Worm (Caenorhabditis elegans) whole organism, midembryonic: Measurements from ENCODE around the gene F55G11.2.

Source experiments
- T22C8.4 ChIP-seq: fragments of 200-800 bp; sonication (Bioruptor generic); IDR thresholded peaks from 2 replicates; pipeline ENCODE4 v1.3.6; 2022; ENCODE audit warnings: missing genetic modification characterization, missing compliant biosample characterization
- cog-1 ChIP-seq: sonication (generic microtip); optimal IDR thresholded peaks from 2 replicates; lab custom pipeline; 2016; ENCODE audit warnings: missing genetic modification characterization, missing compliant biosample characterization
- flt-1 ChIP-seq: fragments of 200-800 bp; sonication (Bioruptor generic); IDR thresholded peaks from 2 replicates; pipeline ENCODE4 v1.3.6; 2022; ENCODE audit warnings: missing genetic modification characterization, missing compliant biosample characterization
- klf-2 ChIP-seq: fragments of 200-800 bp; sonication (Bioruptor generic); conservative IDR thresholded peaks from 2 replicates; pipeline ENCODE4 v1.3.6; 2022; ENCODE audit warnings: missing genetic modification reagents, missing genetic modification characterization, missing compliant biosample characterization
- med-1 ChIP-seq: sonication (generic microtip); optimal IDR thresholded peaks from 2 replicates; lab custom pipeline; 2017; ENCODE audit warnings: missing genetic modification characterization, mild to moderate bottlenecking, missing compliant biosample characterization, antibody characterized with exemption, missing genetic modification reagents; ENCODE audit not compliant: insufficient read depth
- ref-1 ChIP-seq: fragments of 200-800 bp; sonication (Bioruptor generic); conservative IDR thresholded peaks from 2 replicates; pipeline ENCODE4 v1.3.6; 2022; ENCODE audit warnings: missing genetic modification reagents, missing genetic modification characterization, missing compliant biosample characterization
- tab-1 ChIP-seq: fragments of 200-800 bp; sonication (Bioruptor generic); IDR thresholded peaks from 2 replicates; pipeline ENCODE4 v1.3.6; 2022; ENCODE audit warnings: missing genetic modification characterization, missing compliant biosample characterization
- ztf-23 ChIP-seq: fragments of 200-800 bp; sonication (Bioruptor generic); IDR thresholded peaks from 2 replicates; pipeline ENCODE4 v1.3.6; 2022; ENCODE audit warnings: missing genetic modification reagents, missing genetic modification characterization, missing compliant biosample characterization
- ztf-29 ChIP-seq: fragments of 200-800 bp; sonication (Bioruptor generic); IDR thresholded peaks from 2 replicates; pipeline ENCODE4 v1.3.6; 2022; ENCODE audit warnings: missing genetic modification reagents, missing genetic modification characterization, missing compliant biosample characterization

F55G11.2 gene

ce11 chrIV:12942633-12943032 is 26.5 kb downstream of the F55G11.2 start, which contains the start of gene dct-19:
Gene dct-19, plus strand, starts transcription at chrIV:12942933.
- no peak for TF ChIP-seq cog-1 (tag; lab: Kevin White, UChicago)
- no peak for TF ChIP-seq ztf-23 (GFP tag; lab: Robert Waterston, UW)
- no peak for TF ChIP-seq klf-2 (GFP tag; lab: Robert Waterston, UW)
- TF ChIP-seq T22C8.4 (GFP tag; lab: Robert Waterston, UW), result no peak
- TF ChIP-seq ref-1 (GFP tag; lab: Robert Waterston, UW), result no peak
- TF ChIP-seq flt-1 (GFP tag; lab: Robert Waterston, UW), result no peak
- no peak for TF ChIP-seq tab-1 (GFP tag; lab: Robert Waterston, UW)
- TF ChIP-seq med-1 (GFP tag; lab: Kevin White, UChicago), result no peak
- TF ChIP-seq ztf-29 (GFP tag; lab: Robert Waterston, UW), result no peak

ce11 chrIV:12941254-12941653 is 27.8 kb downstream of the F55G11.2 start, which contains the start of gene dod-24:
Gene dod-24, minus strand, starts transcription at chrIV:12941354.
- no peak for TF ChIP-seq ref-1 (GFP tag; lab: Robert Waterston, UW)
- TF ChIP-seq cog-1 (tag; lab: Kevin White, UChicago), result no peak
- TF ChIP-seq T22C8.4 (GFP tag; lab: Robert Waterston, UW), result no peak
- no peak for TF ChIP-seq flt-1 (GFP tag; lab: Robert Waterston, UW)
- no peak for TF ChIP-seq ztf-23 (GFP tag; lab: Robert Waterston, UW)
- no peak for TF ChIP-seq klf-2 (GFP tag; lab: Robert Waterston, UW)
- no peak for TF ChIP-seq tab-1 (GFP tag; lab: Robert Waterston, UW)
- no peak for TF ChIP-seq ztf-29 (GFP tag; lab: Robert Waterston, UW)
- no peak for TF ChIP-seq med-1 (GFP tag; lab: Kevin White, UChicago)

- no peak for TF ChIP-seq flt-1 (GFP tag; lab: Robert Waterston, UW)
- TF ChIP-seq tab-1 (GFP tag; lab: Robert Waterston, UW), result no peak
- TF ChIP-seq ref-1 (GFP tag; lab: Robert Waterston, UW), result no peak
- TF ChIP-seq T22C8.4 (GFP tag; lab: Robert Waterston, UW), result no peak
- no peak for TF ChIP-seq ztf-29 (GFP tag; lab: Robert Waterston, UW)
Observed at ce11 chrIV:12936221-12936776, 32.8 kb downstream of the F55G11.2 start, which contains the start of the genes cld-1 and dod-21. Gene cld-1, minus strand, starts transcription at chrIV:12936271. Gene dod-21, plus strand, starts transcription at chrIV:12936738.

DNA sequence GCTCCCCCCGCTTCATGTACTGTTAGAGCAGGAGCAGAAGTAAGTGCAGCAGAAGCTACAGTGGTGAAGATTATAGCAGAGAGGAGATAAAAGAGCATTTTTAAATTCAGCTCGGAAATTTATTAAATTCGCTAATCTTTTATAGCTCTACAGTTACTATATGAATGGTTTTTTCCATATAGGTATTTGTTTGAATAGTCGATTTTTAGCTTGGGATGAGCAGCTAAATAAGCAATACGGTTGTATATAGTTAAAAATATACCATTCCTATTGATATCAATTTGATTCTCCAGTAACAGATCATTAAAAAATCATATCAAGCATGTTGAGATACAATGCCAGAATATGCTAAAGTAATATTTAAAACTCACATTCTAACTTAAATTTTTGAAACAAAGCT is 42.5 kb downstream of the F55G11.2 start, which contains the start of gene srlf-5:
TSS of gene srlf-5 (minus strand) at position 101 of the 400 bp plus-strand sequence.
- TF ChIP-seq flt-1 (GFP tag; lab: Robert Waterston, UW), result no peak
- TF ChIP-seq ref-1 (GFP tag; lab: Robert Waterston, UW), result no peak
- TF ChIP-seq ztf-29 (GFP tag; lab: Robert Waterston, UW), result no peak
- TF ChIP-seq tab-1 (GFP tag; lab: Robert Waterston, UW), result no peak
- no peak for TF ChIP-seq T22C8.4 (GFP tag; lab: Robert Waterston, UW)
- TF ChIP-seq cog-1 (tag; lab: Kevin White, UChicago), result no peak
- no peak for TF ChIP-seq med-1 (GFP tag; lab: Kevin White, UChicago)
- TF ChIP-seq ztf-23 (GFP tag; lab: Robert Waterston, UW), result no peak
- TF ChIP-seq klf-2 (GFP tag; lab: Robert Waterston, UW), result no peak

- TF ChIP-seq flt-1 (GFP tag; lab: Robert Waterston, UW) (no peak), klf-2 (GFP tag; lab: Robert Waterston, UW) (no peak), ref-1 (GFP tag; lab: Robert Waterston, UW) (no peak), ztf-29 (GFP tag; lab: Robert Waterston, UW) (no peak), T22C8.4 (GFP tag; lab: Robert Waterston, UW) (no peak)
Observed at ce11 chrIV:12924332-12924731, 44.8 kb downstream of the F55G11.2 start, which contains the start of gene srlf-4. Gene srlf-4, minus strand, starts transcription at chrIV:12924432.

ce11 chrIV:12921027-12921426 is 48.1 kb downstream of the F55G11.2 start, which contains the start of gene C32H11.4:
Gene C32H11.4, plus strand, starts transcription at chrIV:12921264.
- TF ChIP-seq T22C8.4 (GFP tag; lab: Robert Waterston, UW) (no peak), flt-1 (GFP tag; lab: Robert Waterston, UW) (no peak), ztf-23 (GFP tag; lab: Robert Waterston, UW) (no peak), klf-2 (GFP tag; lab: Robert Waterston, UW) (no peak), ref-1 (GFP tag; lab: Robert Waterston, UW) (no peak)

DNA sequence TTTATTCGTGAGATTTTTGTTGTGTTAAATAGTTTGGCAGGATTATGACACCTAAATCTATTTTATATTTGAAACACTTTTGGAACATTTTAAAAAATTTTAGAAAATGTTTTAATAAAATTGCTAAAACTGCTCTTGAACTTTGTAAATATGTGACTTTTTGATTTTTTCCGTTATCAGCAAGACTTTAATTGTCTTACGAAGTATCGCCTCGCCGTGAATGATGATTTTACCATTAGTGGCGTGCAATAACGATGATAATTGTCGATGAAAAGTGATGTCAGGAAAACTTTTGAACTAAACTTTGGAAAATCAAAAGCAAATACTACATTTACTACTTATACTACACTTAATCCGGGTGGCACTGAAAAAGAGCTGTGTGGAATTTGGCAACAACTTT is 48.5 kb downstream of the F55G11.2 start:
- no peak for TF ChIP-seq flt-1 (GFP tag; lab: Robert Waterston, UW)
- TF ChIP-seq ref-1 (GFP tag; lab: Robert Waterston, UW), result no peak
- TF ChIP-seq klf-2 (GFP tag; lab: Robert Waterston, UW), result no peak
- no peak for TF ChIP-seq cog-1 (tag; lab: Kevin White, UChicago)
- TF ChIP-seq T22C8.4 (GFP tag; lab: Robert Waterston, UW), result no peak
- TF ChIP-seq ztf-29 (GFP tag; lab: Robert Waterston, UW), result no peak
- TF ChIP-seq med-1 (GFP tag; lab: Kevin White, UChicago), result no peak
- no peak for TF ChIP-seq ztf-23 (GFP tag; lab: Robert Waterston, UW)
- TF ChIP-seq tab-1 (GFP tag; lab: Robert Waterston, UW), result no peak

ce11 chrIV:12918256-12918655 is 50.8 kb downstream of the F55G11.2 start, which contains the start of gene C32H11.3:
Gene C32H11.3, plus strand, starts transcription at chrIV:12918556.
- no peak for TF ChIP-seq klf-2 (GFP tag; lab: Robert Waterston, UW)
- TF ChIP-seq ztf-29 (GFP tag; lab: Robert Waterston, UW), result no peak
- no peak for TF ChIP-seq T22C8.4 (GFP tag; lab: Robert Waterston, UW)
- TF ChIP-seq flt-1 (GFP tag; lab: Robert Waterston, UW), result no peak
- no peak for TF ChIP-seq med-1 (GFP tag; lab: Kevin White, UChicago)
- no peak for TF ChIP-seq cog-1 (tag; lab: Kevin White, UChicago)
- TF ChIP-seq tab-1 (GFP tag; lab: Robert Waterston, UW), result no peak
- TF ChIP-seq ztf-23 (GFP tag; lab: Robert Waterston, UW), result no peak
- no peak for TF ChIP-seq ref-1 (GFP tag; lab: Robert Waterston, UW)
